Worm (Caenorhabditis elegans) whole organism, young adult: ENCODE measurements around the gene F35D2.2.

Experiments
- B0035.1 ChIP-seq: sonication (generic microtip); optimal IDR thresholded peaks from 2 replicates; lab custom pipeline; 2016; ENCODE audit warnings: missing genetic modification characterization, mild to moderate bottlenecking, missing compliant biosample characterization, missing genotype, missing genetic modification reagents
- C06A6.2 ChIP-seq: fragments of 200-800 bp; sonication (Bioruptor generic); conservative IDR thresholded peaks from 2 replicates; pipeline ENCODE4 v1.3.6; 2022; ENCODE audit warnings: missing genetic modification characterization, missing compliant biosample characterization
- F10E7.11 ChIP-seq: sonication (generic microtip); optimal IDR thresholded peaks from 2 replicates; lab custom pipeline; 2017; ENCODE audit warnings: mild to moderate bottlenecking, missing genetic modification characterization, moderate library complexity, missing compliant biosample characterization
- F22D6.2 ChIP-seq: sonication (generic microtip); optimal IDR thresholded peaks from 2 replicates; lab custom pipeline; 2016; ENCODE audit warnings: mild to moderate bottlenecking, missing genetic modification characterization, missing compliant biosample characterization
- F37B4.10 ChIP-seq: fragments of 200-800 bp; sonication (Bioruptor generic); IDR thresholded peaks from 2 replicates; pipeline ENCODE4 v1.3.6; 2022; ENCODE audit warnings: missing genetic modification characterization, missing compliant biosample characterization
- F39B2.1 ChIP-seq: fragments of 200-800 bp; sonication (Bioruptor generic); IDR thresholded peaks from 2 replicates; pipeline ENCODE4 v1.3.6; 2022; ENCODE audit warnings: missing genetic modification reagents, missing genetic modification characterization, missing compliant biosample characterization
- F49E8.2 ChIP-seq: sonication (generic microtip); optimal IDR thresholded peaks from 3 replicates; lab custom pipeline; 2017; ENCODE audit warnings: missing genetic modification characterization, mild to moderate bottlenecking, missing compliant biosample characterization, antibody characterized with exemption, moderate library complexity; ENCODE audit not compliant: insufficient read depth
- F57C9.4 ChIP-seq: sonication (generic microtip); optimal IDR thresholded peaks from 2 replicates; lab custom pipeline; 2017; ENCODE audit warnings: mild to moderate bottlenecking, missing genetic modification characterization, missing compliant biosample characterization
- Y53G8AR.9 ChIP-seq: fragments of 200-800 bp; sonication (Bioruptor generic); conservative IDR thresholded peaks from 2 replicates; pipeline ENCODE4 v1.3.6; 2022; ENCODE audit warnings: missing genetic modification reagents, missing genetic modification characterization, missing compliant biosample characterization
- Y79H2A.3 ChIP-seq: fragments of 200-800 bp; sonication (Bioruptor generic); conservative IDR thresholded peaks from 2 replicates; pipeline ENCODE4 v1.3.6; 2022; ENCODE audit warnings: missing genetic modification reagents, missing genetic modification characterization, missing compliant biosample characterization
- Y95B8A.8 ChIP-seq: fragments of 200-800 bp; sonication (Bioruptor generic); IDR thresholded peaks from 2 replicates; pipeline ENCODE4 v1.3.6; 2022; ENCODE audit warnings: missing genetic modification reagents, missing genetic modification characterization, missing compliant biosample characterization
- attf-3 ChIP-seq: fragments of 200-800 bp; sonication (Bioruptor generic); conservative IDR thresholded peaks from 2 replicates; pipeline ENCODE4 v1.3.6; 2022; ENCODE audit warnings: missing genetic modification reagents, missing genetic modification characterization, missing compliant biosample characterization
- attf-5 ChIP-seq: fragments of 200-800 bp; sonication (Bioruptor generic); optimal IDR thresholded peaks from 2 replicates; lab custom pipeline; 2018; ENCODE audit warnings: mild to moderate bottlenecking, missing genetic modification characterization, missing compliant biosample characterization
- attf-6 ChIP-seq: fragments of 200-800 bp; sonication (Bioruptor generic); IDR thresholded peaks from 2 replicates; pipeline ENCODE4 v1.3.6; 2022; ENCODE audit warnings: missing genetic modification reagents, missing genetic modification characterization, missing compliant biosample characterization
- cebp-1 ChIP-seq, 2 experiments: fragments of 200-800 bp in 1 of 2; sonication (Bioruptor generic) in 1 of 2; sonication (generic microtip) in 1 of 2; IDR thresholded peaks in 1 of 2; optimal IDR thresholded peaks in 1 of 2; 2 replicates each; pipeline versions ENCODE4 v1.3.6 to Lab custom; 2017 to 2022; ENCODE audit warnings: missing compliant biosample characterization in 2 of 2, missing genetic modification characterization in 2 of 2, mild to moderate bottlenecking in 1 of 2, missing genetic modification reagents in 1 of 2, moderate library complexity in 1 of 2
- ceh-100 ChIP-seq: fragments of 200-800 bp; sonication (Bioruptor generic); IDR thresholded peaks from 2 replicates; pipeline ENCODE4 v1.3.6; 2022; ENCODE audit warnings: missing genetic modification reagents, missing genetic modification characterization, missing compliant biosample characterization
- ceh-40 ChIP-seq: fragments of 200-800 bp; sonication (Bioruptor generic); IDR thresholded peaks from 2 replicates; pipeline ENCODE4 v1.3.6; 2022; ENCODE audit warnings: missing genetic modification characterization, missing compliant biosample characterization
- ceh-58 ChIP-seq: fragments of 200-800 bp; sonication (Bioruptor generic); IDR thresholded peaks from 2 replicates; pipeline ENCODE4 v1.3.6; 2022; ENCODE audit warnings: missing genetic modification characterization, missing compliant biosample characterization
- die-1 ChIP-seq: sonication (generic microtip); optimal IDR thresholded peaks from 2 replicates; lab custom pipeline; 2016; ENCODE audit warnings: missing genotype, mild to moderate bottlenecking, missing genetic modification characterization, missing compliant biosample characterization
- dpl-1 ChIP-seq: fragments of 150-350 bp; optimal IDR thresholded peaks from 2 replicates; lab custom pipeline; 2014; ENCODE audit warnings: missing biosample characterization, missing genetic modification reagents, missing genetic modification characterization
- egl-18 ChIP-seq: fragments of 200-800 bp; sonication (Bioruptor generic); IDR thresholded peaks from 2 replicates; pipeline ENCODE4 v1.3.6; 2022; ENCODE audit warnings: missing genetic modification reagents, missing genetic modification characterization, missing compliant biosample characterization
- ekl-4 ChIP-seq: fragments of 200-800 bp; sonication (Bioruptor generic); IDR thresholded peaks from 2 replicates; pipeline ENCODE4 v1.3.6; 2022; ENCODE audit warnings: missing genetic modification reagents, missing genetic modification characterization, missing compliant biosample characterization
- fkh-3 ChIP-seq: sonication (generic microtip); optimal IDR thresholded peaks from 2 replicates; lab custom pipeline; 2016; ENCODE audit warnings: mild to moderate bottlenecking, missing genetic modification characterization, missing compliant biosample characterization
- hlh-26 ChIP-seq: fragments of 200-800 bp; sonication (Bioruptor generic); conservative IDR thresholded peaks from 2 replicates; pipeline ENCODE4 v1.3.6; 2022; ENCODE audit warnings: missing genetic modification reagents, missing genetic modification characterization, missing compliant biosample characterization
- hmg-1.2 ChIP-seq: fragments of 200-800 bp; sonication (Bioruptor generic); IDR thresholded peaks from 2 replicates; pipeline ENCODE4 v1.3.6; 2022; ENCODE audit warnings: missing genetic modification reagents, missing genetic modification characterization, missing compliant biosample characterization
- hsf-1 ChIP-seq: fragments of 200-800 bp; sonication (Bioruptor generic); IDR thresholded peaks from 2 replicates; pipeline ENCODE4 v1.3.6; 2022; ENCODE audit warnings: missing genetic modification reagents, missing genetic modification characterization, missing compliant biosample characterization
- lag-1 ChIP-seq: fragments of 200-800 bp; sonication (Bioruptor generic); IDR thresholded peaks from 2 replicates; pipeline ENCODE4 v1.3.6; 2022; ENCODE audit warnings: missing genetic modification reagents, missing genetic modification characterization, missing compliant biosample characterization
- let-526 ChIP-seq: fragments of 200-800 bp; sonication (Bioruptor generic); IDR thresholded peaks from 2 replicates; pipeline ENCODE4 v1.3.6; 2022; ENCODE audit warnings: missing genetic modification reagents, missing genetic modification characterization, missing compliant biosample characterization
- lin-35 ChIP-seq, 3 experiments: fragments of 150-350 bp in 2 of 3; sonication (generic microtip) in 1 of 3; optimal IDR thresholded peaks; 2 replicates each; lab custom pipeline; 2014 to 2018; ENCODE audit warnings: missing biosample characterization in 3 of 3, missing genetic modification characterization in 3 of 3, missing genetic modification reagents in 3 of 3
- lin-40 ChIP-seq: sonication (generic microtip); optimal IDR thresholded peaks from 2 replicates; lab custom pipeline; 2016; ENCODE audit warnings: missing genetic modification characterization, mild to moderate bottlenecking, missing compliant biosample characterization, missing genotype, missing genetic modification reagents
- lin-54 ChIP-seq: fragments of 200-800 bp; sonication (Bioruptor generic); optimal IDR thresholded peaks from 2 replicates; lab custom pipeline; 2018; ENCODE audit warnings: mild to moderate bottlenecking, missing genetic modification characterization, missing compliant biosample characterization
- madf-3 ChIP-seq: fragments of 200-800 bp; sonication (Bioruptor generic); IDR thresholded peaks from 2 replicates; pipeline ENCODE4 v1.3.6; 2022; ENCODE audit warnings: missing genetic modification reagents, missing genetic modification characterization, missing compliant biosample characterization
- madf-6 ChIP-seq: fragments of 200-800 bp; sonication (Bioruptor generic); IDR thresholded peaks from 2 replicates; pipeline ENCODE4 v1.3.6; 2022; ENCODE audit warnings: missing genetic modification reagents, missing genetic modification characterization, missing compliant biosample characterization
- mel-28 ChIP-seq: sonication (generic microtip); optimal IDR thresholded peaks from 2 replicates; lab custom pipeline; 2016; ENCODE audit warnings: borderline replicate concordance, mild to moderate bottlenecking, missing genetic modification characterization, missing compliant biosample characterization
- mes-4 ChIP-seq: sonication (generic microtip); optimal IDR thresholded peaks from 2 replicates; lab custom pipeline; 2016; ENCODE audit warnings: missing genotype, missing genetic modification characterization, missing compliant biosample characterization
- nfyb-1 ChIP-seq: fragments of 200-800 bp; sonication (Bioruptor generic); IDR thresholded peaks from 2 replicates; pipeline ENCODE4 v1.3.6; 2022; ENCODE audit warnings: missing genetic modification reagents, missing genetic modification characterization, missing compliant biosample characterization
- pbrm-1 ChIP-seq: fragments of 200-800 bp; sonication (Bioruptor generic); IDR thresholded peaks from 2 replicates; pipeline ENCODE4 v1.3.6; 2022; ENCODE audit warnings: missing genetic modification reagents, missing genetic modification characterization, missing compliant biosample characterization
- rec-8 ChIP-seq, 2 experiments: sonication (generic microtip); optimal IDR thresholded peaks; 2 replicates each; lab custom pipeline; 2016; ENCODE audit warnings: mild to moderate bottlenecking in 2 of 2, missing genetic modification characterization in 2 of 2, missing genetic modification reagents in 2 of 2, missing genotype in 2 of 2, missing biosample characterization in 1 of 2, missing compliant biosample characterization in 1 of 2, moderate library complexity in 1 of 2
- rpc-1 ChIP-seq, 2 experiments: fragments of 150-350 bp in 1 of 2; sonication (generic microtip) in 1 of 2; optimal IDR thresholded peaks; 2 replicates each; lab custom pipeline; 2014 to 2018; ENCODE audit warnings: missing biosample characterization in 1 of 2, missing genetic modification characterization in 1 of 2, missing genetic modification reagents in 1 of 2, missing genotype in 1 of 2
- snpc-1.1 ChIP-seq: sonication (generic microtip); optimal IDR thresholded peaks from 2 replicates; lab custom pipeline; 2017; ENCODE audit warnings: missing genetic modification characterization, mild to moderate bottlenecking, missing compliant biosample characterization, antibody characterized with exemption, moderate library complexity, missing genotype, missing genetic modification reagents; ENCODE audit not compliant: insufficient read depth
- snpc-3.4 ChIP-seq: sonication (generic microtip); optimal IDR thresholded peaks from 2 replicates; lab custom pipeline; 2017; ENCODE audit warnings: missing genetic modification characterization, mild to moderate bottlenecking, missing compliant biosample characterization, antibody characterized with exemption, moderate library complexity, missing genotype, missing genetic modification reagents
- somi-1 ChIP-seq: fragments of 200-800 bp; sonication (Bioruptor generic); optimal IDR thresholded peaks from 2 replicates; lab custom pipeline; 2018; ENCODE audit warnings: mild to moderate bottlenecking, missing genetic modification characterization, missing compliant biosample characterization
- tbx-9 ChIP-seq: sonication (generic microtip); optimal IDR thresholded peaks from 2 replicates; lab custom pipeline; 2016; ENCODE audit warnings: borderline replicate concordance, missing genetic modification characterization, inconsistent platforms, missing compliant biosample characterization
- ztf-22 ChIP-seq: fragments of 200-800 bp; sonication (Bioruptor generic); optimal IDR thresholded peaks from 2 replicates; lab custom pipeline; 2018; ENCODE audit warnings: mild to moderate bottlenecking, missing genetic modification characterization, moderate library complexity, missing compliant biosample characterization

Gene F35D2.2

ce11 chrII:7528210-7528609, 46.0 kb upstream of the F35D2.2 start (continued):
- TF ChIP-seq F10E7.11 (tag; lab: Kevin White, UChicago) (no peak), let-526 (peak; percentile 62; the same call in 1 of the 2 replicates), Y95B8A.8 (GFP tag; lab: Robert Waterston, UW) (peak; percentile 53; the same call in 1 of the 2 replicates), attf-5 (GFP tag; lab: Kevin White, UChicago) (peak; percentile 46), attf-3 (GFP tag; lab: Robert Waterston, UW) (no peak), F37B4.10 (GFP tag; lab: Robert Waterston, UW) (0 out of 2 replicates have a peak, but pooled peaks have one; percentile 41), lin-40 (tag; lab: Kevin White, UChicago) (no peak), rpc-1 (optimal IDR thresholded peaks at IDR 0.05; lab: Kevin White, UChicago) (no peak), rpc-1 (tag; optimal IDR thresholded peaks at IDR 0.05; lab: Kevin White, UChicago) (no peak), F22D6.2 (tag; lab: Kevin White, UChicago) (peak; percentile 3), F57C9.4 (tag; lab: Kevin White, UChicago) (no peak), hmg-1.2 (GFP tag; lab: Robert Waterston, UW) (0 out of 2 replicates have a peak, but pooled peaks have one; percentile 24), nfyb-1 (GFP tag; lab: Robert Waterston, UW) (0 out of 2 replicates have a peak, but pooled peaks have one; percentile 37), somi-1 (GFP tag; lab: Kevin White, UChicago) (peak; percentile 20), lag-1 (GFP tag; lab: Robert Waterston, UW) (no peak), attf-6 (GFP tag; lab: Robert Waterston, UW) (no peak), hsf-1 (GFP tag; lab: Robert Waterston, UW) (0 out of 2 replicates have a peak, but pooled peaks have one; percentile 44), pbrm-1 (0 out of 2 replicates have a peak, but pooled peaks have one; percentile 23), mel-28 (tag; lab: Kevin White, UChicago) (no peak), C06A6.2 (peak; percentile 69; the same call in 1 of the 2 replicates), snpc-1.1 (tag; lab: Kevin White, UChicago) (no peak), ztf-22 (GFP tag; lab: Kevin White, UChicago) (peak; percentile 28)

ce11 chrII:7529078-7529683, 45.1 kb upstream of the F35D2.2 start, which contains the start of gene ZK1290.5:
ZK1290.5 (plus strand) TSS chrII:7529643.
- TF ChIP-seq madf-6, result no peak
- TF ChIP-seq mes-4 (tag; lab: Kevin White, UChicago), result no peak
- peak; percentile 43 for TF ChIP-seq die-1 (tag; lab: Kevin White, UChicago)
- TF ChIP-seq somi-1 (GFP tag; lab: Kevin White, UChicago), result peak; percentile 95
- TF ChIP-seq cebp-1 (GFP tag; IDR thresholded peaks at IDR 0.05; lab: Robert Waterston, UW), result no peak
- peak; percentile 79 for TF ChIP-seq cebp-1 (tag; optimal IDR thresholded peaks at IDR 0.05; lab: Kevin White, UChicago)
- peak; percentile 83; the same call in 1 of the 2 replicates for TF ChIP-seq let-526
- peak; percentile 31 for TF ChIP-seq B0035.1
- 0 out of 2 replicates have a peak, but pooled peaks have one; percentile 43 for TF ChIP-seq Y53G8AR.9 (GFP tag; lab: Robert Waterston, UW)
- TF ChIP-seq F39B2.1, result no peak
- no peak for TF ChIP-seq madf-3 (GFP tag; lab: Robert Waterston, UW)
- TF ChIP-seq C06A6.2, result peak; percentile 86
- TF ChIP-seq fkh-3 (tag; lab: Kevin White, UChicago), result no peak
- TF ChIP-seq F49E8.2 (tag; lab: Kevin White, UChicago), result no peak
- TF ChIP-seq attf-5 (GFP tag; lab: Kevin White, UChicago), result peak; percentile 74
- no peak for TF ChIP-seq dpl-1
- no peak for TF ChIP-seq ceh-58 (GFP tag; lab: Robert Waterston, UW)
- TF ChIP-seq rec-8 (tag; optimal IDR thresholded peaks at IDR 0.05; lab: Kevin White, UChicago), result no peak
- TF ChIP-seq lin-35 (GFP tag; optimal IDR thresholded peaks at IDR 0.05; lab: Kevin White, UChicago), result no peak
- peak; percentile 60 for TF ChIP-seq lin-54 (GFP tag; lab: Kevin White, UChicago)
- TF ChIP-seq hlh-26, result no peak
- no peak for TF ChIP-seq ceh-100
- peak; percentile 78 for TF ChIP-seq ekl-4
- no peak for TF ChIP-seq Y79H2A.3 (GFP tag; lab: Robert Waterston, UW)
- no peak for TF ChIP-seq tbx-9 (tag; lab: Kevin White, UChicago)
- no peak for TF ChIP-seq ceh-40 (GFP tag; lab: Robert Waterston, UW)
- TF ChIP-seq egl-18 (GFP tag; lab: Robert Waterston, UW), result no peak
- no peak for TF ChIP-seq snpc-3.4
